Fruit fly (Drosophila melanogaster) whole organism, adult: ENCODE data around the gene jigr1.

Experiments used
- CG11617 ChIP-seq: fragments of 200-800 bp; sonication (Bioruptor generic); optimal IDR thresholded peaks from 2 replicates; lab custom pipeline; 2017; ENCODE audit warnings: mild to moderate bottlenecking, missing biosample characterization, missing genetic modification reagents, missing genetic modification characterization
- CG14711 ChIP-seq: fragments of 200-800 bp; sonication (Bioruptor generic); optimal IDR thresholded peaks from 2 replicates; lab custom pipeline; 2018; ENCODE audit warnings: missing biosample characterization, mild to moderate bottlenecking, missing genetic modification characterization, moderate library complexity
- CG1620 ChIP-seq: fragments of 200-800 bp; sonication (Bioruptor generic); optimal IDR thresholded peaks from 2 replicates; lab custom pipeline; 2016; ENCODE audit warnings: missing biosample characterization, missing genetic modification characterization
- CG7045 ChIP-seq: fragments of 200-800 bp; sonication (Bioruptor generic); optimal IDR thresholded peaks from 2 replicates; lab custom pipeline; 2017; ENCODE audit warnings: missing biosample characterization, mild to moderate bottlenecking, missing genetic modification characterization
- CG7101 ChIP-seq: fragments of 200-800 bp; sonication (Bioruptor generic); optimal IDR thresholded peaks from 2 replicates; lab custom pipeline; 2018; ENCODE audit warnings: missing biosample characterization, mild to moderate bottlenecking, missing genetic modification characterization, moderate library complexity
- Crg-1 ChIP-seq: fragments of 200-800 bp; sonication (Bioruptor generic); optimal IDR thresholded peaks from 2 replicates; lab custom pipeline; 2016; ENCODE audit warnings: missing biosample characterization, missing genetic modification characterization
- Hr96 ChIP-seq: fragments of 200-800 bp; sonication (Bioruptor generic); optimal IDR thresholded peaks from 2 replicates; lab custom pipeline; 2016; ENCODE audit warnings: missing biosample characterization, missing genetic modification characterization
- Mnt ChIP-seq: fragments of 200-800 bp; sonication (Bioruptor generic); optimal IDR thresholded peaks from 2 replicates; lab custom pipeline; 2016; ENCODE audit warnings: missing biosample characterization, mild to moderate bottlenecking, missing genetic modification characterization
- kay ChIP-seq: fragments of 200-800 bp; sonication (Bioruptor generic); peaks from one replicate; lab custom pipeline; 2016; ENCODE audit warnings: missing biosample characterization, missing genetic modification characterization, borderline replicate concordance
- ovo ChIP-seq: fragments of 200-800 bp; sonication (Bioruptor generic); optimal IDR thresholded peaks from 2 replicates; lab custom pipeline; 2016; ENCODE audit warnings: missing biosample characterization, missing genetic modification characterization
- pad ChIP-seq: fragments of 200-800 bp; sonication (Bioruptor generic); optimal IDR thresholded peaks from 3 replicates; lab custom pipeline; 2017; ENCODE audit warnings: missing biosample characterization, missing genetic modification characterization, mild to moderate bottlenecking, moderate library complexity, missing genetic modification reagents
- tj ChIP-seq: fragments of 200-800 bp; sonication (Bioruptor generic); optimal IDR thresholded peaks from 3 replicates; lab custom pipeline; 2017; ENCODE audit warnings: missing biosample characterization, mild to moderate bottlenecking, missing genetic modification characterization, moderate library complexity
- toe ChIP-seq: fragments of 200-800 bp; sonication (Bioruptor generic); optimal IDR thresholded peaks from 2 replicates; lab custom pipeline; 2016; ENCODE audit warnings: missing biosample characterization, missing genetic modification characterization

Gene jigr1

DNA sequence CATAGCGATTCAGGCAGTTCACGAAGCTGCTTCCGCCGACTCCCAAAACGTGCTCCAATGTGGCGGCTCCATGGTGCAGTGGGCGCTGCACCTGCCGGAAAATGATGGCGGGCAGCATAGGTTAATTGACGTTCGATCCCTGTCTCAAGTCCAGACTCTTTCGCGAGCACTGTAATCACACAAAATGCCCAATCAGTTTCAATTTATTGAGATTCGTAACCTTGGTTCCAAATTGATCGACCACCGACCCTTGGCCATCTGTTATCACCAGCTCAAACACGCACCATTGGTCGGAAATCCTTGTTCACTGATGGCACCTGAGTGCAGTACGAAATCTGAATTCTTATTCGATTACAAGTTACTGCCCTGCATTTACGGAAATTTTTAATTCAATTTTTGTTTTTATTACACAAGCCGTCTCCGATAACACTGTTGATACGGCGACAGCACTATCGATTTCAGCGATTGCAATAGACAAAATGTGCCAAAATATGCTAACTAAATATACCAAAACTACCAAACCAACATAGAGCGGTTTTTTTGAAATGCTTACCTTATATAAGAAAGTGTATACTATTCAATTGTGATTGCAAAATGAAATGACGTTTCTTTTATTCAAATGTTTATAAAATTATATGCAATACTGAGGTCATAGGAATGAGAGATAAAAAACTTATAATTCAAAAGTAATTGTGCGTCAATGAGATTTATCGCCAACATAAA lies 49.2 kb downstream of the jigr1 start, which contains the start of gene CLS:
Gene CLS, minus strand, starts transcription at position 673 of the 723 bp plus-strand sequence.
- TF ChIP-seq CG7101 (tag; lab: Kevin White, UChicago) (no peak), CG14711 (tag; lab: Kevin White, UChicago) (peak; percentile 13)

- TF ChIP-seq Crg-1 (no peak), CG14711 (tag; lab: Kevin White, UChicago) (no peak), CG1620 (GFP tag; lab: Kevin White, UChicago) (no peak), tj (GFP tag; lab: Kevin White, UChicago) (no peak), CG7101 (tag; lab: Kevin White, UChicago) (no peak), CG7045 (GFP tag; lab: Kevin White, UChicago) (no peak), CG11617 (no peak), Mnt (no peak), pad (GFP tag; lab: Kevin White, UChicago) (no peak), ovo (GFP tag; lab: Kevin White, UChicago) (no peak), Hr96 (GFP tag; lab: Kevin White, UChicago) (no peak), toe (GFP tag; lab: Kevin White, UChicago) (no peak), kay (GFP tag; lab: Kevin White, UChicago) (no peak)
Observed at dm6 chr3R:25694167-25694689, 56.6 kb downstream of the jigr1 start.
